Worm (Caenorhabditis elegans): ENCODE results near the gene ceh-7.
A peak's percentile ranks its signal among the peaks of the same experiment; 100 is the strongest.

ceh-7 gene

DNA sequence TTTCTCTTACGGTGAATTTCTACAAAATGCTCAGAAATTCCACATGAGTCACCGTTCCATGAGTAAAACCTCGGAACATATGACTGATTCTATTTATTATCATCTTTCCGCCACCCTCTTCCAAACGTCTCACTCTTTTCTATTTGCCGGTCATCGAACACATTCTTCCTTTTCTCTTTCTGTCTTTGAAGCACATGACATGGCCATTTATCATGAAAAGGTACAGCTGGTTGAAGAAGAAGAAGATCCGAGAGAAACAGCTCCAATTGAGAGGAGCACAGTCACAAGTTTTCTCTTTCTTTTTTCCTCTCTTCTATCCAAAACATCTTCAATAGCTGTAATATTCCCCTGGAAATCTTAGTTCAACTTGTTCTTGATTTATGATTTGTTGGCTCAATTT, 3.4 kb upstream of the ceh-7 start, which contains the start of gene cup-16:
cup-16 (plus strand) TSS at position 132 of the 400 bp plus-strand sequence.
- TF ChIP-seq somi-1 (GFP tag; optimal IDR thresholded peaks at IDR 0.05): peak; percentile 49
- TF ChIP-seq tlf-1 (GFP tag; optimal IDR thresholded peaks at IDR 0.05): no peak

DNA sequence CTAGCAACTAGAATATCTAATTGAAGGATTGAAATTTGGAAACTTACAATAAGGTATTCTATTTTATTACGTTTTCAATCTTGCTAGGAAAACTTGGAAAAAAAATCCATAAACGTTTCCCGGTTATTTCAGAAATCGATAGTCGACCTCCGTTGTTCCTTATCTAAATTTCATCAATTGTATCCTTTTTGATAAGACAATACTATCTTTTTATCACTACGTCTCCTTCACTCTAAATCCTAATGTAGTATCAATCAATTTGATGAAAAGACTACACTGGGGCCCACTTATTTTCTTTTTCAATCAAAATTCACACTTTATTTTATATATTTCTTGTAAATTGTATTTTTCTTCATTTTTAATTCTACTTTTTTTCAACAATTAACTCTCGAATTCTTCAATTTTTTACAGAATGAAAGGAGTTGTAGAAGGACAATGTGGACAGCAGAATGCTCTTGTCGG, 815 bp upstream of the ceh-7 start, which contains the start of gene prx-5:
prx-5 (plus strand) TSS at position 412 of the 462 bp plus-strand sequence.
- TF ChIP-seq lin-54 (GFP tag; optimal IDR thresholded peaks at IDR 0.05) (no peak), B0261.1 (tag; optimal IDR thresholded peaks at IDR 0.05) (no peak), egl-18 (GFP tag; IDR thresholded peaks at IDR 0.05) (no peak), nhr-80 (tag; optimal IDR thresholded peaks at IDR 0.05) (peak; percentile 16), F57C9.4 (tag; optimal IDR thresholded peaks at IDR 0.05) (no peak), nhr-120 (GFP tag; IDR thresholded peaks at IDR 0.05) (no peak)

DNA sequence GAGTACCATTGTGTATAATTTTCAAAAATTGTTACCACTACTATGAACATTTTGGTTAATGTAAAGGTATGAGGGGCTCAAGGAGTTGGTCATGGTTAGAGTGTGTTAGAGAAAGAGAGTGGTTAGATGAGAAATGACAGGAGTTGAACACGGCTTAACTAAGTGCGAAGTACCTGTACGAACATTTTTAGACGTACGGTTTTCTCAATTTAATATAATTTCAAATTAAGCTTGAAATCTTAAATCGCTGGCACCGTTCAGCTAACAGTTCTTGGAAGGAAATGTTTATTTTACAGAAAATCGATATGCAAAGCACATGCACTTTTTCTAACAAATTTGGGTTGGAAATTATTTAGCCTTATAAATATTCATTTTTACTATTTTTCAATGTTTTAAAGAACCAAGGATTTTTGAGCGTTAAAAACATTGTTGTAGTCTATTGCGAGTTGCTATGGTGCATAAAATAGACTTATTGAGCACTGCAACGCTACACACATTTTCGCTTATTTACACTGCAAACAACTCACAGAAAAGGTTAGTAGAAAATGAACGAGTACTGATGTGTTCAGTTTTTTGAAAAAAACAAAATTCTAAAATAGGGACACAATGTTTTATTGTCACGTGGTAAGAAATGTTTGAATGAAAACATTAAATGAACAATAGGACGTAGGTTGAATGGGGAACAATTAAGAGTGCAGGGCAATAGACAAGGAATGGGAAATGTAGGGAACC, 1.8 kb downstream of the ceh-7 start, which contains the start of gene sphk-1:
sphk-1 (minus strand) TSS at position 51 of the 732 bp plus-strand sequence.
- TF ChIP-seq F37B4.10 (GFP tag; IDR thresholded peaks at IDR 0.05): no peak
- no peak for TF ChIP-seq let-607 (tag; optimal IDR thresholded peaks at IDR 0.05)
- TF ChIP-seq ceh-91 (GFP tag; IDR thresholded peaks at IDR 0.05): no peak
- TF ChIP-seq F39B2.1 (GFP tag; IDR thresholded peaks at IDR 0.05): no peak
- TF ChIP-seq cebp-2 (GFP tag; IDR thresholded peaks at IDR 0.05): no peak
- TF ChIP-seq atf-7 (tag; optimal IDR thresholded peaks at IDR 0.05): no peak
- TF ChIP-seq B0019.2 (GFP tag; conservative IDR thresholded peaks at IDR 0.05): no peak
- TF ChIP-seq nhr-27 (tag; optimal IDR thresholded peaks at IDR 0.05): no peak
- no peak for TF ChIP-seq pbrm-1 (GFP tag; IDR thresholded peaks at IDR 0.05)
- no peak for TF ChIP-seq ztf-18 (tag; optimal IDR thresholded peaks at IDR 0.05)

DNA sequence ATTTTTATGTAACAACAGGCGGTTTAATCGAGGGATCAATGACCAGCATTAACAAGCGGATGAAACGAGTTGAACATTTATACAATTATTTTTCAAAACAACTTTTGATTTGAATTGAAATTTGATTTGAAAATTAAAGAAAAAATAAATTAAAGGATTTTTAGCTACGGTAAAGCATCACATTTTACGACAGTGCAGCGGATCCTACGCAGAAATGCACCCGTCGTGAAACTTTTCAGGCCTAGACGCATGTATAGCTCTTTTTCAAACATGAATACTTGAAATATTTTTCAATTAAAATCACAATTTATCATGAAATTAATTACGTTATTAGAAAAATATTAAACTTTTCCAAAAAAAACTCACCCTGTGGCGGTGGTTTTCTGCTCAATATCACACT, 2.6 kb downstream of the ceh-7 start:
- peak; percentile 51 for TF ChIP-seq lsl-1 (GFP tag; optimal IDR thresholded peaks at IDR 0.05)
- peak; percentile 72 for TF ChIP-seq madf-6 (GFP tag; IDR thresholded peaks at IDR 0.05)
- TF ChIP-seq madf-8 (GFP tag; conservative IDR thresholded peaks at IDR 0.05): peak; percentile 77
- peak; percentile 57 for TF ChIP-seq xnd-1 (tag; optimal IDR thresholded peaks at IDR 0.05)
- no peak for TF ChIP-seq ccch-3 (GFP tag; optimal IDR thresholded peaks at IDR 0.05)
- TF ChIP-seq sdz-38 (tag; optimal IDR thresholded peaks at IDR 0.05): no peak

DNA sequence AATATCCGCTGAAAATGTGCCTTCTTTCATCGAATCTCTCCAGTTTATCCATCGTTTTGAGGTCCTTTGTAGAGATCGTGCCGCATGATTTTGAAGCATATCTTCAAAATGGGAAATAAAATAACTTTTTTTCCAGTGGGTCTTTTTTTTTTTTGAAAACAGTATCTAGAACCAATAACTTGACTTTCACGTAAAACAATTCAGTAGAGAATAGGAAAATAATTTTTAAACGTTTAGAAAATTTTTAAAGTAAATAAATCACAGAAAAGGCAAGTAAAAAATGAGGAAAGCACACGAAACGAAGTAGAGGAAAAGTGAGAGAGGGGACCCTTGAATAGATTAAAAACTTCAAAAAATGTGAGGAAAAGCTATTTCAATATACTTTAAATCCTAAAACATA, 4.8 kb downstream of the ceh-7 start, which contains the start of gene chdh-1:
chdh-1 (minus strand) TSS at position 101 of the 400 bp plus-strand sequence.
- no peak for TF ChIP-seq lsl-1 (GFP tag; optimal IDR thresholded peaks at IDR 0.05)
- peak; percentile 15 for TF ChIP-seq F10E7.11 (tag; optimal IDR thresholded peaks at IDR 0.05)
- TF ChIP-seq ceh-100 (GFP tag; IDR thresholded peaks at IDR 0.05): no peak
- TF ChIP-seq hlh-12 (tag; optimal IDR thresholded peaks at IDR 0.05): no peak
- TF ChIP-seq pha-4 (tag; optimal IDR thresholded peaks at IDR 0.05): no peak

DNA sequence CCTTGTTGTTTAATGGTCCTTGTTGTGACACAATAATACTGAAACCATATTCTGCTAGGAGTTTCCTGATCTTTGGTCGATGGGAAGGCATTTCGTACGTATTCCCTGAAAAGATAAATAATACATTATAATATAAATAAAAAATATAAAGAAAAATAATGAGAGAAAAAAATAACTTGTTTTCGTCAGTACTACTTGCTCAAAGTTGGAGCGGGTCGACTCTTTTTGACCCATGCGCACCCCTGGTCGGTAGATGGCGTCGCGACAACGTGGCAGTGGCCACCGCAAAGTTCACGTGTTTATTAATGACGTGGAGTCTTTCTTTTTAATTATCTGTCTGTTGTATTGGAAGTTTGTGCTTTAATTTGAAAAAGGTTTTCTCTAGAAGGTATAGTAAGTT, 7.8 kb downstream of the ceh-7 start, which contains the start of gene C34C6.10:
C34C6.10 (minus strand) TSS at position 101 of the 400 bp plus-strand sequence.
- no peak for TF ChIP-seq die-1 (tag; optimal IDR thresholded peaks at IDR 0.05)
- no peak for TF ChIP-seq ceh-100 (GFP tag; IDR thresholded peaks at IDR 0.05)
- TF ChIP-seq hmg-1.2 (GFP tag; IDR thresholded peaks at IDR 0.05): no peak
- no peak for TF ChIP-seq F10E7.11 (tag; optimal IDR thresholded peaks at IDR 0.05)
- no peak for TF ChIP-seq attf-3 (GFP tag; conservative IDR thresholded peaks at IDR 0.05)

Data from whole organism, young adult.